Fruit fly (Drosophila melanogaster) whole organism, embryonic: Measurements from ENCODE around the gene CG32428.

Source experiments
- ATbp ChIP-seq: fragments of 200-800 bp; sonication (Bioruptor generic); optimal IDR thresholded peaks from 2 replicates; lab custom pipeline; 2017; ENCODE audit warnings: missing biosample characterization, mild to moderate bottlenecking, missing genetic modification characterization, missing genetic modification reagents
- Abd-B ChIP-seq: fragments of 200-800 bp; sonication (Bioruptor generic); optimal IDR thresholded peaks from 2 replicates; lab custom pipeline; 2018; ENCODE audit warnings: missing biosample characterization, mild to moderate bottlenecking, missing genetic modification characterization, moderate library complexity
- CG10274 ChIP-seq: fragments of 200-800 bp; sonication (Bioruptor generic); optimal IDR thresholded peaks from 3 replicates; lab custom pipeline; 2017; ENCODE audit warnings: missing biosample characterization, mild to moderate bottlenecking, missing genetic modification characterization
- CG10431 ChIP-seq: fragments of 200-800 bp; sonication (Bioruptor generic); optimal IDR thresholded peaks from 3 replicates; lab custom pipeline; 2018; ENCODE audit warnings: missing biosample characterization, mild to moderate bottlenecking, missing genetic modification characterization
- CG12391 ChIP-seq: fragments of 200-800 bp; sonication (Bioruptor generic); optimal IDR thresholded peaks from 3 replicates; lab custom pipeline; 2018; ENCODE audit warnings: missing biosample characterization, mild to moderate bottlenecking, missing genetic modification characterization, moderate library complexity
- CG13123 ChIP-seq: fragments of 200-800 bp; sonication (Bioruptor generic); optimal IDR thresholded peaks from 2 replicates; lab custom pipeline; 2016; ENCODE audit warnings: missing biosample characterization, missing genetic modification characterization
- CG13296 ChIP-seq: fragments of 200-800 bp; sonication (Bioruptor generic); optimal IDR thresholded peaks from 3 replicates; lab custom pipeline; 2018; ENCODE audit warnings: missing biosample characterization, mild to moderate bottlenecking, missing genetic modification characterization
- CG13775 ChIP-seq: fragments of 200-800 bp; sonication (Bioruptor generic); optimal IDR thresholded peaks from 3 replicates; lab custom pipeline; 2017; ENCODE audit warnings: missing biosample characterization, mild to moderate bottlenecking, missing genetic modification characterization
- CG14860 ChIP-seq: fragments of 200-800 bp; sonication (Bioruptor generic); IDR thresholded peaks from 3 replicates; pipeline ENCODE4 v1.3.6; 2022; ENCODE audit warnings: missing biosample characterization, missing genetic modification characterization; ENCODE audit not compliant: partially characterized antibody
- CG2120 ChIP-seq: fragments of 200-800 bp; sonication (Bioruptor generic); optimal IDR thresholded peaks from 3 replicates; lab custom pipeline; 2016; ENCODE audit warnings: missing biosample characterization, missing genetic modification characterization
- CG33557 ChIP-seq: fragments of 200-800 bp; sonication (Bioruptor generic); optimal IDR thresholded peaks from 2 replicates; lab custom pipeline; 2019; ENCODE audit warnings: missing biosample characterization, mild to moderate bottlenecking, missing genetic modification characterization, moderate library complexity
- CG3407 ChIP-seq: fragments of 200-800 bp; sonication (Bioruptor generic); optimal IDR thresholded peaks from 2 replicates; lab custom pipeline; 2018; ENCODE audit warnings: missing biosample characterization, mild to moderate bottlenecking, missing genetic modification characterization
- CG6791 ChIP-seq: fragments of 200-800 bp; sonication (Bioruptor generic); IDR thresholded peaks from 3 replicates; pipeline ENCODE4 v1.3.6; 2022; ENCODE audit warnings: missing biosample characterization, missing genetic modification characterization; ENCODE audit not compliant: partially characterized antibody
- CG7786 ChIP-seq: fragments of 200-800 bp; sonication (Bioruptor generic); optimal IDR thresholded peaks from 2 replicates; lab custom pipeline; 2016; ENCODE audit warnings: missing biosample characterization, missing genetic modification characterization
- Dip3 ChIP-seq: fragments of 200-800 bp; sonication (Bioruptor generic); optimal IDR thresholded peaks from 3 replicates; lab custom pipeline; 2016; ENCODE audit warnings: missing biosample characterization, missing genetic modification characterization
- Dll ChIP-seq: fragments of 200-800 bp; sonication (Bioruptor generic); IDR thresholded peaks from 4 replicates; pipeline ENCODE4 v1.3.6; 2022; ENCODE audit warnings: missing biosample characterization, missing genetic modification characterization; ENCODE audit not compliant: partially characterized antibody
- Eip74EF ChIP-seq, 2 experiments: fragments of 200-800 bp in 1 of 2; fragments of >200 bp in 1 of 2; sonication (Bioruptor generic) in 1 of 2; optimal IDR thresholded peaks; 2 replicates each; lab custom pipeline; 2017 to 2019; ENCODE audit warnings: missing biosample characterization in 2 of 2, missing genetic modification characterization in 2 of 2, mild to moderate bottlenecking in 1 of 2, moderate library complexity in 1 of 2
- HLH4C ChIP-seq: fragments of 200-800 bp; sonication (Bioruptor generic); IDR thresholded peaks from 3 replicates; pipeline ENCODE4 v1.3.6; 2022; ENCODE audit warnings: missing biosample characterization, missing genetic modification characterization; ENCODE audit not compliant: partially characterized antibody
- Hey ChIP-seq: fragments of 200-800 bp; sonication (Bioruptor generic); optimal IDR thresholded peaks from 3 replicates; lab custom pipeline; 2018; ENCODE audit warnings: missing biosample characterization, mild to moderate bottlenecking, missing genetic modification characterization
- MBD-R2 ChIP-seq: fragments of 200-800 bp; sonication (Bioruptor generic); IDR thresholded peaks from 2 replicates; pipeline ENCODE4 v1.3.6; 2022; ENCODE audit warnings: missing biosample characterization, missing genetic modification characterization
- Meics ChIP-seq: fragments of 200-800 bp; sonication (Bioruptor generic); optimal IDR thresholded peaks from 2 replicates; lab custom pipeline; 2017; ENCODE audit warnings: missing biosample characterization, mild to moderate bottlenecking, missing genetic modification characterization
- Neu2 ChIP-seq: fragments of 200-800 bp; sonication (Bioruptor generic); optimal IDR thresholded peaks from 3 replicates; lab custom pipeline; 2016; ENCODE audit warnings: missing biosample characterization, missing genetic modification characterization, borderline replicate concordance
- TFAM ChIP-seq: fragments of 200-800 bp; sonication (Bioruptor generic); optimal IDR thresholded peaks from 2 replicates; lab custom pipeline; 2017; ENCODE audit warnings: missing biosample characterization, missing genetic modification characterization, inconsistent platforms
- YL-1 ChIP-seq: fragments of 200-800 bp; sonication (Bioruptor generic); optimal IDR thresholded peaks from 3 replicates; lab custom pipeline; 2017; ENCODE audit warnings: missing biosample characterization, mild to moderate bottlenecking, missing genetic modification characterization
- aop ChIP-seq: fragments of 200-800 bp; sonication (Bioruptor generic); IDR thresholded peaks from 2 replicates; pipeline ENCODE4 v1.3.6; 2022; ENCODE audit warnings: missing biosample characterization, missing genetic modification characterization
- ato ChIP-seq: fragments of 200-800 bp; sonication (Bioruptor generic); IDR thresholded peaks from 2 replicates; pipeline ENCODE4 v1.3.6; 2022; ENCODE audit warnings: missing biosample characterization, missing genetic modification characterization; ENCODE audit not compliant: partially characterized antibody
- az2 ChIP-seq: fragments of 200-800 bp; sonication (Bioruptor generic); optimal IDR thresholded peaks from 3 replicates; lab custom pipeline; 2016; ENCODE audit warnings: missing biosample characterization, missing genetic modification characterization
- dati ChIP-seq: fragments of 200-800 bp; sonication (Bioruptor generic); IDR thresholded peaks from 2 replicates; pipeline ENCODE4 v1.3.6; 2022; ENCODE audit warnings: missing biosample characterization, missing genetic modification characterization
- dimm ChIP-seq: fragments of 200-800 bp; sonication (Bioruptor generic); IDR thresholded peaks from 2 replicates; pipeline ENCODE4 v1.3.6; 2022; ENCODE audit warnings: missing biosample characterization, missing genetic modification characterization
- ems ChIP-seq: fragments of 200-800 bp; sonication (Bioruptor generic); optimal IDR thresholded peaks from 3 replicates; lab custom pipeline; 2016; ENCODE audit warnings: missing biosample characterization, missing genetic modification characterization
- gcm ChIP-seq: fragments of 200-800 bp; sonication (Bioruptor generic); optimal IDR thresholded peaks from 2 replicates; lab custom pipeline; 2019; ENCODE audit warnings: missing biosample characterization, mild to moderate bottlenecking, missing genetic modification characterization, moderate library complexity
- hb ChIP-seq: fragments of 200-800 bp; sonication (Bioruptor generic); IDR thresholded peaks from 3 replicates; pipeline ENCODE4 v1.3.6; 2022; ENCODE audit warnings: missing biosample characterization, missing genetic modification characterization; ENCODE audit not compliant: partially characterized antibody
- inv ChIP-seq: fragments of 200-800 bp; sonication (Bioruptor generic); IDR thresholded peaks from 2 replicates; pipeline ENCODE4 v1.3.6; 2022; ENCODE audit warnings: missing biosample characterization, missing genetic modification characterization; ENCODE audit not compliant: partially characterized antibody
- mld ChIP-seq: fragments of 200-800 bp; sonication (Bioruptor generic); IDR thresholded peaks from 3 replicates; pipeline ENCODE4 v1.3.6; 2022; ENCODE audit warnings: missing biosample characterization, missing genetic modification characterization; ENCODE audit not compliant: partially characterized antibody
- nerfin-1 ChIP-seq: fragments of 200-800 bp; sonication (Bioruptor generic); optimal IDR thresholded peaks from 3 replicates; lab custom pipeline; 2019; ENCODE audit warnings: missing biosample characterization, mild to moderate bottlenecking, missing genetic modification characterization, moderate library complexity
- nerfin-2 ChIP-seq: fragments of 200-800 bp; sonication (Bioruptor generic); IDR thresholded peaks from 2 replicates; pipeline ENCODE4 v1.3.6; 2022; ENCODE audit warnings: missing biosample characterization, missing genetic modification characterization; ENCODE audit not compliant: partially characterized antibody
- odd ChIP-seq: fragments of 200-800 bp; sonication (Bioruptor generic); optimal IDR thresholded peaks from 2 replicates; lab custom pipeline; 2017; ENCODE audit warnings: missing biosample characterization, mild to moderate bottlenecking, missing genetic modification characterization
- onecut ChIP-seq: fragments of 200-800 bp; sonication (Bioruptor generic); IDR thresholded peaks from 2 replicates; pipeline ENCODE4 v1.3.6; 2022; ENCODE audit warnings: missing biosample characterization, missing genetic modification characterization
- pan ChIP-seq, 4 experiments: fragments of >200 bp in 3 of 4; fragments of 200-800 bp in 1 of 4; sonication (Bioruptor generic) in 1 of 4; optimal IDR thresholded peaks in 3 of 4; IDR thresholded peaks in 1 of 4; 2 replicates each; pipeline versions ENCODE4 v1.3.6 to Lab custom; 2017 to 2022; ENCODE audit warnings: missing biosample characterization in 2 of 4, missing genetic modification characterization in 2 of 4, mixed read lengths in 1 of 4
- pita ChIP-seq: fragments of 200-800 bp; sonication (Bioruptor generic); optimal IDR thresholded peaks from 2 replicates; lab custom pipeline; 2017; ENCODE audit warnings: missing biosample characterization, mild to moderate bottlenecking, missing genetic modification characterization
- pnt ChIP-seq: fragments of 200-800 bp; sonication (Bioruptor generic); optimal IDR thresholded peaks from 3 replicates; lab custom pipeline; 2016; ENCODE audit warnings: missing biosample characterization, missing genetic modification characterization
- ranshi ChIP-seq: fragments of 200-800 bp; sonication (Bioruptor generic); IDR thresholded peaks from 2 replicates; pipeline ENCODE4 v1.3.6; 2022; ENCODE audit warnings: missing biosample characterization, missing genetic modification characterization
- tna ChIP-seq: fragments of 200-800 bp; sonication (Bioruptor generic); IDR thresholded peaks from 2 replicates; pipeline ENCODE4 v1.3.6; 2022; ENCODE audit warnings: missing biosample characterization, missing genetic modification characterization; ENCODE audit not compliant: partially characterized antibody
- vnd ChIP-seq: fragments of 200-800 bp; sonication (Bioruptor generic); IDR thresholded peaks from 3 replicates; pipeline ENCODE4 v1.3.6; 2022; ENCODE audit warnings: missing biosample characterization, missing genetic modification characterization; ENCODE audit not compliant: partially characterized antibody

Gene CG32428

DNA sequence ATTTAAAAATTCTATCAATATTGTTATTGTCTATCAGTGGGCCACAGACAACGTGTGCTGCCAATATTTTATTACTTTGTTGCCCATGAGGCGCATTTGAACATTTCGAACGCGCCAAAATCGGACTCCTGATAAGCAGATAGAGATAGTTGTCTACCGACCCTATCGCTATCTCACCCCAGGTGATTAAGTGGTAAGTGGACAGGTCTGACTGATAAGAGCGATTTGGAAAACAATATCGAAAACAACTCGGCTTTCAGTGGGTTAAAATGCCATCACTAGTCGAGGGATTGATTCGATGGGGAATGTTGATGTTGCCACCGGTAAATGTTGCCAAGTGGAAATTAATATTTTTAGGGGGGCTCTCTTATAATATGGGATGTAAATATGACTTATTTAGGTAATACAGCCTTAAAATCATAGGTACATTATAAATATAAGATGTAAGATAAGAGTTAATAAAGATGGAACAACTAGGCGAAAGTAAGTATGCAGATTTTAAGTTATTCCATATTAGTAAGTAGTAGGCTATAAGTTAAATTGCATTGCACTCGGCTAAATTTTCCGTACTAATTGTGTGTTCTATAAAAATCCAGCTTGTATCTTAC, 18.1 kb upstream of the CG32428 start, which contains the start of gene ND-39 (continued):
- TF ChIP-seq Eip74EF (GFP tag; optimal IDR thresholded peaks at IDR 0.05; lab: Kevin White, UChicago) = no peak
- TF ChIP-seq CG10274 = no peak
- peak; percentile 75 for TF ChIP-seq Neu2 (GFP tag; lab: Kevin White, UChicago)

- TF ChIP-seq nerfin-2 (peak; percentile 59; the same call in 1 of the 2 replicates), ato (GFP tag; lab: Robert Waterston, UW) (0 out of 2 replicates have a peak, but pooled peaks have one; percentile 9), vnd (GFP tag; lab: Robert Waterston, UW) (peak; percentile 61), CG6791 (GFP tag; lab: Robert Waterston, UW) (0 out of 3 replicates have a peak, but pooled peaks have one; percentile 20), nerfin-1 (tag; lab: Kevin White, UChicago) (no peak), CG10431 (GFP tag; lab: Kevin White, UChicago) (no peak), hb (GFP tag; lab: Robert Waterston, UW) (0 out of 3 replicates have a peak, but pooled peaks have one; percentile 58), dati (GFP tag; lab: Robert Waterston, UW) (no peak), CG7786 (GFP tag; lab: Kevin White, UChicago) (no peak), Hey (no peak), YL-1 (GFP tag; lab: Kevin White, UChicago) (no peak), gcm (GFP tag; lab: Kevin White, UChicago) (no peak), HLH4C (GFP tag; lab: Robert Waterston, UW) (peak; percentile 69), tna (GFP tag; lab: Robert Waterston, UW) (peak; percentile 33; the same call in 1 of the 2 replicates), Dll (0 out of 4 replicates have a peak, but pooled peaks have one; percentile 27), CG14860 (GFP tag; lab: Robert Waterston, UW) (peak; percentile 60; the same call in 1 of the 3 replicates), ATbp (GFP tag; lab: Kevin White, UChicago) (no peak), pan (optimal IDR thresholded peaks at IDR 0.05; lab: Kevin White, UChicago) (no peak), pan (GFP tag; optimal IDR thresholded peaks at IDR 0.05 in 1 of 2, IDR thresholded peaks at IDR 0.05 in 1 of 2) (no peak), CG13775 (GFP tag; lab: Kevin White, UChicago) (no peak), mld (0 out of 3 replicates have a peak, but pooled peaks have one; percentile 45)
- TF ChIP-seq, all 482 proteins: peak for 10
Measured at dm6 chr3L:20487649-20488048, 14.1 kb upstream of the CG32428 start.

dm6 chr3L:20474789-20475208, 1.3 kb upstream of the CG32428 start:
- no peak for TF ChIP-seq pita
- peak; percentile 88 for TF ChIP-seq CG13296 (GFP tag; lab: Kevin White, UChicago)
- peak; percentile 96 for TF ChIP-seq CG2120
- TF ChIP-seq TFAM (GFP tag; lab: Kevin White, UChicago) = peak; percentile 19
- TF ChIP-seq az2 (GFP tag; lab: Kevin White, UChicago) = peak; percentile 90
- TF ChIP-seq ranshi (GFP tag; lab: Robert Waterston, UW) = no peak
- peak; percentile 90 for TF ChIP-seq Meics
- peak; percentile 81 for TF ChIP-seq odd (GFP tag; lab: Kevin White, UChicago)
- peak; percentile 33 for TF ChIP-seq CG10431 (GFP tag; lab: Kevin White, UChicago)
- TF ChIP-seq CG12391 = peak; percentile 89
- TF ChIP-seq Dip3 (GFP tag; lab: Kevin White, UChicago) = peak; percentile 88
- peak; percentile 60 for TF ChIP-seq CG10274
- peak; percentile 79 for TF ChIP-seq pnt (GFP tag; lab: Kevin White, UChicago)
- peak; percentile 69 for TF ChIP-seq CG33557 (GFP tag; lab: Kevin White, UChicago)
- TF ChIP-seq ems = peak; percentile 74
- no peak for TF ChIP-seq MBD-R2
- TF ChIP-seq Abd-B (GFP tag; lab: Kevin White, UChicago) = peak; percentile 84
- TF ChIP-seq onecut = peak; percentile 73
- peak; percentile 81 for TF ChIP-seq CG13123 (GFP tag; lab: Kevin White, UChicago)
- peak; percentile 68 for TF ChIP-seq CG3407 (GFP tag; lab: Kevin White, UChicago)
- TF ChIP-seq dimm (GFP tag; lab: Robert Waterston, UW) = no peak
- TF ChIP-seq aop (GFP tag; lab: Robert Waterston, UW) = no peak
- no peak for TF ChIP-seq inv (GFP tag; lab: Robert Waterston, UW)
